Worm (Caenorhabditis elegans): Measurements from ENCODE around the gene xdh-1.
A peak's percentile ranks its signal among the peaks of the same experiment; 100 is the strongest.
"Not testable (repeated sequence)": the region's sequence is repeated elsewhere in the genome, so short reads cannot be mapped to it uniquely, and the experiment has no call there.

Gene xdh-1

DNA sequence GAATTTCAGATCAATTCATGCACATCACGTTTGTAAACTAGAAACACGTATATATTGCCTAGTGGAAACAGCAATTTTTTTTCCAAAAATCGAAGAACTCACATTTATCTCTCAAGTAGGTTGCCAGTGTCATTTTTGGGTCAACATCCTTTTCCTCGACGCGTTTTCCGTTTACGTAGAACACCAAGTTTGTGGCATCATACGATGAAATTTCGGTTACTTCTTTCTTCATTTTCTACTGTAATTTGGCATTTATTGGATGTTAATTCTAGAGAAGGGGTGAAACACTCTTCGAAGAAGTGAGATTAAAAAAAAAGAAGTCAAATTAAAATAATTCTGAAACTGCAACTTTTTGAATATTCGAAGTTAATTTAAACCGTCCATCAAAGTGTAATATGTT, at the start of gene xdh-1:
Gene xdh-1 (minus strand): TSS at position 240 of the 400 bp plus-strand sequence.
- TF ChIP-seq ztf-7 (tag; optimal IDR thresholded peaks at IDR 0.05) (peak; percentile 84), unc-62 (GFP tag; optimal IDR thresholded peaks at IDR 0.05 in 1 of 2) (no peak), unc-62 (tag; optimal IDR thresholded peaks at IDR 0.05) (no peak), snpc-1.2 (GFP tag; IDR thresholded peaks at IDR 0.05) (peak; percentile 47), dmd-6 (GFP tag; IDR thresholded peaks at IDR 0.05) (no peak), ceh-20 (GFP tag; IDR thresholded peaks at IDR 0.05) (no peak), attf-4 (tag; optimal IDR thresholded peaks at IDR 0.05) (no peak), zip-2 (tag; optimal IDR thresholded peaks at IDR 0.05) (no peak)

DNA sequence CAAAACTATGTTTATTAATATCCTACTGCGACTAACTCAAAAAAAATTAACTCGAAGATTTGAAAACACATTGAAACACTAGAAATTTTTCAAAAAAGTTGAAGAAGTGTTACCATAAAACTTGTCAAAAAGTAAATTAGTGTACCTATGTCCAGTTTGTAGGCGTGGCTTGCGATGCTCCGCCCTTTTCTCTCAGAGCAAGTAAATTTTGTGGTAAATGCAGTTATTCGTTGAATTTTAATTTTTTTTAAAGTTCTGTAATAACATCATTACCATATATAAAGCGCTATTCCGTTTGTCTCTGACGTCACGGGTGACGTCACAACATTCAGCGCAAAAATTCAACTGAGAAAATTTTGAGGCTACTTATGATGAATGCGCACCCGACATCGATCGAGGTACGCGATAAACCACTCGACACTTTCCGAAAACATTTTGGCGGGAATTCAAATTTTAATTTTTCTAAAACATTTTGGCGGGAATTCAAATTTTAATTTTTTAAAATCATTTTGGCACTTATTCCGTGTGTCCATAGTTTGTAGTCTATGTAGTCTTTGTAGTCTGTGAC, 48.1 kb upstream of the xdh-1 start:
- 0 out of 2 replicates have a peak, but pooled peaks have one; percentile 41 for TF ChIP-seq mdt-29 (GFP tag; IDR thresholded peaks at IDR 0.05)
- 0 out of 2 replicates have a peak, but pooled peaks have one; percentile 18 for TF ChIP-seq lin-38 (GFP tag; IDR thresholded peaks at IDR 0.05)
- peak; percentile 73 for TF ChIP-seq F49E8.2 (tag; optimal IDR thresholded peaks at IDR 0.05; ENCODE audit: borderline replicate concordance)
- TF ChIP-seq snpc-1.2 (GFP tag; IDR thresholded peaks at IDR 0.05), result peak; percentile 96
- 0 out of 2 replicates have a peak, but pooled peaks have one; percentile 9 for TF ChIP-seq arid-1 (GFP tag; conservative IDR thresholded peaks at IDR 0.05)
- not testable (repeated sequence) for TF ChIP-seq daf-16 (GFP tag; optimal IDR thresholded peaks at IDR 0.05)
- peak; percentile 1 for TF ChIP-seq daf-16 (tag; optimal IDR thresholded peaks at IDR 0.05)

DNA sequence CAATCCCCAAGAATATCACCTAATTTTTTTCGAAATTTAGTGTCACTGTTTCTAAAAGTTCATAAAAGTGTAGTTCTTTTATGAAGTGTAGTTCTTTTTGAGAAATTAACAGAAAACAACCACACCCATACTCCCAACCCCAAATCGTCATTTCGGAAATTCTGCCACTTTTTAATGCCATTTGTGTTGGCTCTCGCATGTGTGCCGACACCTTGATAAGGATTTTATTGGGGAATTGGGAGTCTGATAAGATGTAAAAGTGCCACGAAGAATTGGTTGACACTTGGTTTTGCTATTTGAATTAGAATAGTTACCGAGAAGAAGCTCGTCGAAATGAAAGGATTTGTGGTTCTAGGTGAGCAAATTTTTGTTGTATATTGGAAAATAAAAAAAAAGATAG, 44.0 kb upstream of the xdh-1 start, which contains the start of gene nspg-9:
Gene nspg-9 (plus strand): TSS at position 234 of the 400 bp plus-strand sequence.
- TF ChIP-seq duxl-1 (tag; optimal IDR thresholded peaks at IDR 0.05; ENCODE audit: poor library complexity) (no peak), madf-5 (GFP tag; IDR thresholded peaks at IDR 0.05) (no peak), nhr-25 (tag; optimal IDR thresholded peaks at IDR 0.05; ENCODE audit: borderline replicate concordance, insufficient read depth) (no peak), tra-1 (GFP tag; IDR thresholded peaks at IDR 0.05) (0 out of 2 replicates have a peak, but pooled peaks have one; percentile 8), nhr-11 (tag; optimal IDR thresholded peaks at IDR 0.05) (no peak), nhr-111 (GFP tag; optimal IDR thresholded peaks at IDR 0.05) (no peak), ZK546.5 (tag; optimal IDR thresholded peaks at IDR 0.05) (no peak), lin-13 (GFP tag; optimal IDR thresholded peaks at IDR 0.05) (no peak), snpc-4 (tag; optimal IDR thresholded peaks at IDR 0.05) (no peak), nhr-76 (tag; optimal IDR thresholded peaks at IDR 0.05) (no peak), ceh-62 (tag; optimal IDR thresholded peaks at IDR 0.05) (no peak), hif-1 (tag; optimal IDR thresholded peaks at IDR 0.05) (no peak), ctbp-1 (GFP tag; IDR thresholded peaks at IDR 0.05) (no peak), php-3 (GFP tag; IDR thresholded peaks at IDR 0.05) (peak; percentile 71), dmd-6 (GFP tag; IDR thresholded peaks at IDR 0.05) (peak; percentile 67), pqm-1 (tag; optimal IDR thresholded peaks at IDR 0.05) (peak; percentile 93), nhr-41 (GFP tag; IDR thresholded peaks at IDR 0.05) (no peak), tag-97 (GFP tag; IDR thresholded peaks at IDR 0.05) (no peak), fos-1 (tag; optimal IDR thresholded peaks at IDR 0.05) (no peak), T26A8.4 (GFP tag; IDR thresholded peaks at IDR 0.05) (no peak), nhr-102 (tag; optimal IDR thresholded peaks at IDR 0.05) (no peak), hlh-11 (tag; optimal IDR thresholded peaks at IDR 0.05) (peak; percentile 61), skn-1 (tag; optimal IDR thresholded peaks at IDR 0.05) (no peak), daf-19 (GFP tag; conservative IDR thresholded peaks at IDR 0.05) (no peak), Y48G9A.11 (GFP tag; IDR thresholded peaks at IDR 0.05) (no peak), hmg-1.1 (GFP tag; IDR thresholded peaks at IDR 0.05) (no peak), lsy-2 (tag; optimal IDR thresholded peaks at IDR 0.05) (no peak), mep-1 (tag; optimal IDR thresholded peaks at IDR 0.05) (no peak), F44E2.7 (GFP tag; IDR thresholded peaks at IDR 0.05) (no peak), snpc-1.2 (GFP tag; IDR thresholded peaks at IDR 0.05) (no peak), egl-27 (tag; optimal IDR thresholded peaks at IDR 0.05) (no peak), T20F7.1 (GFP tag; optimal IDR thresholded peaks at IDR 0.05) (no peak), ztf-7 (tag; optimal IDR thresholded peaks at IDR 0.05) (no peak), dve-1 (tag; optimal IDR thresholded peaks at IDR 0.05; ENCODE audit: insufficient read depth) (peak; percentile 76), unc-62 (GFP tag; optimal IDR thresholded peaks at IDR 0.05 in 1 of 2) (no peak), unc-62 (tag; optimal IDR thresholded peaks at IDR 0.05) (no peak), aly-2 (tag; optimal IDR thresholded peaks at IDR 0.05) (no peak), nhr-28 (tag; optimal IDR thresholded peaks at IDR 0.05) (peak; percentile 91)

Measured in whole organism, L4 larva.